Worm (Caenorhabditis elegans): ENCODE results near the gene vhp-1.

The vhp-1 gene

DNA sequence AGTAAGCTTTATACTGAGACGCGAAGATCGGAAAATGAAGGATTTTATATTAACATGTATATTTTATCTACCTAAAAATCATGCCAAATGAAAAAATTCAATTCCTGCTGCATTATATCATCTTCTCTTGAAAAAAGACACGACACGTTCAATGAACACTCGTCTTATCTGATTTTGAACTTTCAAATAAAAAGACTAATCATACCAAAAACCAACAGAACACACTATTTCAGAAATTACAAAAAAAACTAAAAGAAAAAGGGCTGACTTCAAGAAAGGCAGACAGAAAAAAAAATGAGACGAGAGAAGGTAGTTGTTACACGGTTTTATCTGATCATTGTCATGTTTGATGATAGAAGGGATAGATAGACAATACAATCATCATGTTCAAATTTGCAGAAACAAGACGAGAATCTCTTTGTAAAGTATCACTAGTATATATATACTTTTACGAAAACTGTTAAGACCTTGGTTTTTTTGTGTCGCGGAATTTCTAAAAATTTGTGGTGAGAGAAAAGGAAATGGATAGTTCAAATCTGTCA is 40.3 kb upstream of the vhp-1 start:
- TF ChIP-seq egl-43 (GFP tag; IDR thresholded peaks at IDR 0.05): no peak
- TF ChIP-seq gei-8 (GFP tag; optimal IDR thresholded peaks at IDR 0.05): no peak
- 0 out of 2 replicates have a peak, but pooled peaks have one; percentile 42 for TF ChIP-seq tra-1 (GFP tag; IDR thresholded peaks at IDR 0.05)
- TF ChIP-seq dmd-6 (GFP tag; IDR thresholded peaks at IDR 0.05): peak; percentile 39; the same call in 1 of the 2 replicates
- TF ChIP-seq cey-2 (tag; optimal IDR thresholded peaks at IDR 0.05; ENCODE audit: borderline replicate concordance, insufficient read depth): peak; percentile 49
- peak; percentile 70 for TF ChIP-seq nhr-28 (tag; optimal IDR thresholded peaks at IDR 0.05)
- TF ChIP-seq daf-12 (tag; optimal IDR thresholded peaks at IDR 0.05): no peak
- TF ChIP-seq Y75B8A.6 (GFP tag; IDR thresholded peaks at IDR 0.05): no peak
- TF ChIP-seq dve-1 (tag; optimal IDR thresholded peaks at IDR 0.05; ENCODE audit: insufficient read depth): peak; percentile 23
- peak; percentile 23 for TF ChIP-seq aha-1 (tag)
- TF ChIP-seq nhr-76 (tag; optimal IDR thresholded peaks at IDR 0.05): peak; percentile 25
- TF ChIP-seq madf-9 (GFP tag; conservative IDR thresholded peaks at IDR 0.05): no peak
- no peak for TF ChIP-seq ceh-44 (GFP tag; IDR thresholded peaks at IDR 0.05)
- TF ChIP-seq lir-3 (tag; optimal IDR thresholded peaks at IDR 0.05): no peak
- TF ChIP-seq set-16 (GFP tag; IDR thresholded peaks at IDR 0.05): no peak
- peak; percentile 16 for TF ChIP-seq nhr-77 (tag; optimal IDR thresholded peaks at IDR 0.05)
- no peak for TF ChIP-seq mdt-29 (GFP tag; IDR thresholded peaks at IDR 0.05)
- TF ChIP-seq fos-1 (tag; optimal IDR thresholded peaks at IDR 0.05): no peak

DNA sequence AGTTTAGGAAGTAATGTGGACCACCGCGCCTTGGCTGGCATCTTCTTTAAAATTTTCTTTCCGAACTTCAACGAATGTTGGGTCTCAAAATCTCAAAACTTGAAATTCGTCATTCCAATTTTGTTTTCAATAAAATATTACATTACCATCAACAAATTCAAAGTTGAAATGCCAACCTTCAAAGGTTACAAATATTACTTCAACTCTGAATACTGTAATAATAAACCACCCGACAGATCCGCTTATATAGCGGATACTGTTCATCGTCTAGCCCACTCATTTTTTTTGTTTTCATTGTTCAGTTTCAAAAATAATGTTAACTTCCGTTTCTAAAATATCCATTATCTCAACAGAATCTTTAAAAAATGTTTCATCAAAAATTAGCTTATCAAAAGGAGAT is 38.0 kb upstream of the vhp-1 start, which contains the start of gene gur-5:
TSS of gene gur-5 (plus strand) at position 301 of the 400 bp plus-strand sequence.
- TF ChIP-seq unc-62 (GFP tag; optimal IDR thresholded peaks at IDR 0.05 in 1 of 2): peak in 1 of 2 experiments; percentile 20
- no peak for TF ChIP-seq unc-62 (tag; optimal IDR thresholded peaks at IDR 0.05)
- no peak for TF ChIP-seq Y75B8A.6 (GFP tag; IDR thresholded peaks at IDR 0.05)

DNA sequence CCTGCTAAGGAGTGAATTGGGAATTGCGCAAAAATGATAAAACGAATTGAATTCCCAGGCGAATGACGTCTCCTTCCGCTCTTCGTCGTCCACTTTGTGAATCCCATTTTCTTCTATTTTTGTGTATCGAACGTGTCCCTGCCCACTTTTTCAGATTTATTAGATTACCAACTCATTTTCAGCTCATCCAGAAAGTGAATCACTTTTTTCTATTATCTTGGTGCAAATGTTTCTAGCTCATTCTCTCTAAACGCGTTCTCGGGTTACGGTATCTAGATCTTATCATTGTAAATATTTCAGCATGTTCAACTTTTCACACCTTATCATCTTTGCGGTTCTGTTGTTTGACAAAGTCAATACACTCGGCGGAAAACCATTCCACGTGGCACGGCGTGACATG is 33.9 kb upstream of the vhp-1 start, which contains the start of gene ZK622.5:
TSS of gene ZK622.5 (plus strand) at position 301 of the 400 bp plus-strand sequence.
- no peak for TF ChIP-seq nhr-102 (tag; optimal IDR thresholded peaks at IDR 0.05)
- no peak for TF ChIP-seq aly-2 (tag; optimal IDR thresholded peaks at IDR 0.05)
- no peak for TF ChIP-seq daf-19 (GFP tag; conservative IDR thresholded peaks at IDR 0.05)
- TF ChIP-seq cey-2 (tag; optimal IDR thresholded peaks at IDR 0.05; ENCODE audit: borderline replicate concordance, insufficient read depth): no peak
- TF ChIP-seq ctbp-1 (GFP tag; IDR thresholded peaks at IDR 0.05): no peak
- TF ChIP-seq D1046.2 (GFP tag; IDR thresholded peaks at IDR 0.05): no peak
- TF ChIP-seq dve-1 (tag; optimal IDR thresholded peaks at IDR 0.05; ENCODE audit: insufficient read depth): peak; percentile 25

DNA sequence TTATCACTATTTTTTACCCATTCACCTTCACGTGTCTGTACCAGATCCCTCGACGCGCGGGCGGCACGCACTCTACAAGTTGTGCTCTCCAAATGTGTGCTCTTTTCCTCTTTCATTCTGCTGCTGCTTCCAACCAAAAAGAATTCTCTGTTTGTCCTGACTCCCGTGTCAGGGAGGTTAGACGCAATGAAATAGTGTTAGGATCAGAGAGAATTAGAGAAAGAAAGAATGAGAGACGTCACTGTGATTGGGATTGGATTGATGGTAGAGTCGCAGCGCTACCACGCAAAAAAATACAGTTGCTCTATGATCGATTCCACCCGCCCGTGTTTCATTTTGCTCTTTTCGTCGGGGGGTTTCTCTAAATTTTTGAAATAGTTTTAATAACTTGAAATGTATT is 32.0 kb upstream of the vhp-1 start:
- TF ChIP-seq nhr-76 (tag; optimal IDR thresholded peaks at IDR 0.05) (no peak), mxl-2 (GFP tag; conservative IDR thresholded peaks at IDR 0.05) (no peak), lsy-2 (tag; optimal IDR thresholded peaks at IDR 0.05) (no peak), zip-11 (GFP tag; IDR thresholded peaks at IDR 0.05) (no peak), daf-8 (GFP tag; IDR thresholded peaks at IDR 0.05) (no peak), nhr-41 (GFP tag; IDR thresholded peaks at IDR 0.05) (no peak), lin-29 (GFP tag; IDR thresholded peaks at IDR 0.05) (no peak), ama-1 (optimal IDR thresholded peaks at IDR 0.05) (no peak), aha-1 (tag) (peak; percentile 57), hmg-1.1 (GFP tag; IDR thresholded peaks at IDR 0.05) (0 out of 2 replicates have a peak, but pooled peaks have one; percentile 6), saeg-2 (GFP tag; IDR thresholded peaks at IDR 0.05) (no peak)
